Worm (Caenorhabditis elegans) whole organism, young adult: ENCODE data around the gene flp-25.

Experiments used
- Y67H2A.10 ChIP-seq: fragments of 200-800 bp; sonication (Bioruptor generic); conservative IDR thresholded peaks from 2 replicates; pipeline ENCODE4 v1.3.6; 2022; ENCODE audit warnings: missing genetic modification reagents, missing genetic modification characterization, missing compliant biosample characterization
- mxl-1 ChIP-seq: sonication (generic microtip); optimal IDR thresholded peaks from 2 replicates; lab custom pipeline; 2016; ENCODE audit warnings: missing genetic modification characterization, missing compliant biosample characterization
- ztf-25 ChIP-seq: fragments of 200-800 bp; sonication (Bioruptor generic); IDR thresholded peaks from 2 replicates; pipeline ENCODE4 v1.3.6; 2022; ENCODE audit warnings: missing genetic modification reagents, missing genetic modification characterization, missing compliant biosample characterization

- no peak for TF ChIP-seq mxl-1 (tag; lab: Kevin White, UChicago)
- no peak for TF ChIP-seq ztf-25
- TF ChIP-seq Y67H2A.10 (GFP tag; lab: Robert Waterston, UW), result no peak
These were observed 32.6 kb upstream of the flp-25 start for ce11 chrIII:9328732-9329131.
